Worm (Caenorhabditis elegans) whole organism, L4 larva: ENCODE measurements around the gene C06E1.9.
A peak's percentile ranks its signal among the peaks of the same experiment; 100 is the strongest.

Experiments
- D1046.2 ChIP-seq: fragments of 200-800 bp; sonication (Bioruptor generic); IDR thresholded peaks from 2 replicates; pipeline ENCODE4 v1.3.6; 2022; ENCODE audit warnings: missing genetic modification characterization, missing compliant biosample characterization
- F37D6.2 ChIP-seq: sonication (generic microtip); optimal IDR thresholded peaks from 2 replicates; lab custom pipeline; 2016; ENCODE audit warnings: mild to moderate bottlenecking, missing genetic modification characterization, missing compliant biosample characterization
- R02D3.7 ChIP-seq: fragments of 150-350 bp; sonication (generic microtip); optimal IDR thresholded peaks from 3 replicates; lab custom pipeline; 2014; ENCODE audit warnings: missing biosample characterization, missing genetic modification characterization
- aha-1 ChIP-seq: fragments of 150-350 bp; peaks from one replicate; lab custom pipeline; 2014; ENCODE audit warnings: missing biosample characterization, missing genetic modification characterization
- aly-2 ChIP-seq: sonication (generic microtip); optimal IDR thresholded peaks from 2 replicates; lab custom pipeline; 2018; ENCODE audit warnings: missing biosample characterization, missing genetic modification characterization
- ama-1 ChIP-seq: fragments of 150-350 bp; optimal IDR thresholded peaks from 2 replicates; lab custom pipeline; 2014; ENCODE audit warnings: inconsistent platforms, mixed read lengths
- ceh-28 ChIP-seq: fragments of 150-350 bp; optimal IDR thresholded peaks from 2 replicates; lab custom pipeline; 2014; ENCODE audit warnings: missing biosample characterization, missing genetic modification reagents, missing genetic modification characterization
- ceh-32 ChIP-seq: sonication (generic microtip); optimal IDR thresholded peaks from 2 replicates; lab custom pipeline; 2016; ENCODE audit warnings: mild to moderate bottlenecking, missing genetic modification characterization, missing compliant biosample characterization; ENCODE audit not compliant: poor library complexity
- ceh-82 ChIP-seq: sonication (generic microtip); optimal IDR thresholded peaks from 2 replicates; lab custom pipeline; 2017; ENCODE audit warnings: missing biosample characterization, missing genetic modification characterization
- ces-1 ChIP-seq: fragments of 150-350 bp; sonication (generic microtip); optimal IDR thresholded peaks from 4 replicates; lab custom pipeline; 2014; ENCODE audit warnings: missing biosample characterization, missing genetic modification reagents, missing genetic modification characterization
- cey-2 ChIP-seq: sonication (generic microtip); optimal IDR thresholded peaks from 3 replicates; lab custom pipeline; 2017; ENCODE audit warnings: missing genetic modification characterization, mild to moderate bottlenecking, missing compliant biosample characterization, antibody characterized with exemption, borderline replicate concordance; ENCODE audit not compliant: insufficient read depth
- daf-16 ChIP-seq, 3 experiments: sonication (generic microtip); optimal IDR thresholded peaks; 2 replicates each; lab custom pipeline; 2016 to 2017; ENCODE audit warnings: missing genetic modification characterization in 3 of 3, missing genetic modification reagents in 3 of 3, mild to moderate bottlenecking in 2 of 3, missing compliant biosample characterization in 2 of 3, missing biosample characterization in 1 of 3, moderate library complexity in 1 of 3
- daf-19 ChIP-seq: fragments of 200-800 bp; sonication (Bioruptor generic); conservative IDR thresholded peaks from 2 replicates; pipeline ENCODE4 v1.3.6; 2022; ENCODE audit warnings: missing genetic modification characterization, missing compliant biosample characterization
- daf-8 ChIP-seq: fragments of 200-800 bp; sonication (Bioruptor generic); IDR thresholded peaks from 2 replicates; pipeline ENCODE4 v1.3.6; 2022; ENCODE audit warnings: missing genetic modification characterization, missing compliant biosample characterization
- dmd-6 ChIP-seq: fragments of 200-800 bp; sonication (Bioruptor generic); IDR thresholded peaks from 2 replicates; pipeline ENCODE4 v1.3.6; 2022; ENCODE audit warnings: missing genetic modification reagents, missing genetic modification characterization, missing compliant biosample characterization
- dmd-9 ChIP-seq: fragments of 200-800 bp; sonication (Bioruptor generic); IDR thresholded peaks from 2 replicates; pipeline ENCODE4 v1.3.6; 2022; ENCODE audit warnings: missing genetic modification reagents, missing genetic modification characterization, missing compliant biosample characterization
- dve-1 ChIP-seq: sonication (generic microtip); optimal IDR thresholded peaks from 2 replicates; lab custom pipeline; 2017; ENCODE audit warnings: antibody characterized with exemption, mild to moderate bottlenecking, missing genetic modification characterization, missing compliant biosample characterization; ENCODE audit not compliant: insufficient read depth
- fkh-10 ChIP-seq: fragments of 150-350 bp; optimal IDR thresholded peaks from 2 replicates; lab custom pipeline; 2014; ENCODE audit warnings: missing biosample characterization, missing genetic modification reagents, missing genetic modification characterization
- gei-8 ChIP-seq: fragments of 200-800 bp; sonication (Bioruptor generic); optimal IDR thresholded peaks from 2 replicates; lab custom pipeline; 2018; ENCODE audit warnings: mild to moderate bottlenecking, missing genetic modification characterization, missing compliant biosample characterization
- hif-1 ChIP-seq, 2 experiments: sonication (generic microtip); optimal IDR thresholded peaks; 2 replicates each; lab custom pipeline; 2016 to 2017; ENCODE audit warnings: missing compliant biosample characterization in 2 of 2, missing genetic modification characterization in 2 of 2, missing genetic modification reagents in 2 of 2, missing genotype in 2 of 2, mild to moderate bottlenecking in 1 of 2
- hlh-11 ChIP-seq: fragments of 200-800 bp; sonication (Bioruptor generic); optimal IDR thresholded peaks from 2 replicates; lab custom pipeline; 2018; ENCODE audit warnings: mild to moderate bottlenecking, missing genetic modification characterization, missing compliant biosample characterization
- hlh-30 ChIP-seq: sonication (generic microtip); optimal IDR thresholded peaks from 2 replicates; lab custom pipeline; 2017; ENCODE audit warnings: antibody characterized with exemption, mild to moderate bottlenecking, missing genetic modification characterization, missing compliant biosample characterization; ENCODE audit not compliant: insufficient read depth
- lim-7 ChIP-seq: fragments of 200-800 bp; sonication (Bioruptor generic); IDR thresholded peaks from 2 replicates; pipeline ENCODE4 v1.3.6; 2022; ENCODE audit warnings: missing genetic modification characterization, missing compliant biosample characterization
- lin-1 ChIP-seq: fragments of 200-800 bp; sonication (Bioruptor generic); IDR thresholded peaks from 2 replicates; pipeline ENCODE4 v1.3.6; 2022; ENCODE audit warnings: missing genetic modification reagents, missing genetic modification characterization, missing compliant biosample characterization
- lin-15B ChIP-seq: fragments of 150-350 bp; sonication (generic microtip); optimal IDR thresholded peaks from 3 replicates; lab custom pipeline; 2014; ENCODE audit warnings: missing biosample characterization, missing genetic modification characterization
- lin-38 ChIP-seq: fragments of 200-800 bp; sonication (Bioruptor generic); IDR thresholded peaks from 2 replicates; pipeline ENCODE4 v1.3.6; 2022; ENCODE audit warnings: missing genetic modification reagents, missing genetic modification characterization, missing compliant biosample characterization
- lir-3 ChIP-seq: sonication (generic microtip); optimal IDR thresholded peaks from 2 replicates; lab custom pipeline; 2016; ENCODE audit warnings: mild to moderate bottlenecking, missing genetic modification characterization, missing compliant biosample characterization
- lsy-2 ChIP-seq, 2 experiments: fragments of 150-350 bp in 1 of 2; sonication (generic microtip) in 1 of 2; optimal IDR thresholded peaks; 2 replicates each; lab custom pipeline; 2014 to 2017; ENCODE audit warnings: missing biosample characterization in 2 of 2, missing genetic modification characterization in 2 of 2
- mep-1 ChIP-seq: fragments of 150-350 bp; sonication (generic microtip); optimal IDR thresholded peaks from 3 replicates; lab custom pipeline; 2014; ENCODE audit warnings: missing biosample characterization, missing genetic modification characterization
- mes-2 ChIP-seq: sonication (generic microtip); optimal IDR thresholded peaks from 2 replicates; lab custom pipeline; 2016; ENCODE audit warnings: missing genotype, mild to moderate bottlenecking, missing genetic modification characterization, missing compliant biosample characterization; ENCODE audit not compliant: poor library complexity, severe bottlenecking
- mxl-2 ChIP-seq: fragments of 200-800 bp; sonication (Bioruptor generic); conservative IDR thresholded peaks from 2 replicates; pipeline ENCODE4 v1.3.6; 2022; ENCODE audit warnings: missing genetic modification reagents, missing genetic modification characterization, missing compliant biosample characterization
- mxl-3 ChIP-seq: fragments of 200-800 bp; sonication (Bioruptor generic); optimal IDR thresholded peaks from 2 replicates; lab custom pipeline; 2018; ENCODE audit warnings: mild to moderate bottlenecking, missing genetic modification characterization, missing compliant biosample characterization
- nhr-10 ChIP-seq: fragments of 150-350 bp; optimal IDR thresholded peaks from 2 replicates; lab custom pipeline; 2014; ENCODE audit warnings: missing biosample characterization, missing genetic modification characterization
- nhr-11 ChIP-seq: fragments of 150-350 bp; optimal IDR thresholded peaks from 2 replicates; lab custom pipeline; 2014; ENCODE audit warnings: missing biosample characterization, missing genetic modification characterization
- nhr-237 ChIP-seq: sonication (generic microtip); optimal IDR thresholded peaks from 2 replicates; lab custom pipeline; 2017; ENCODE audit warnings: missing biosample characterization, missing genetic modification characterization
- nhr-28 ChIP-seq: fragments of 150-350 bp; optimal IDR thresholded peaks from 2 replicates; lab custom pipeline; 2014; ENCODE audit warnings: missing biosample characterization, missing genetic modification characterization
- nhr-42 ChIP-seq: fragments of 200-800 bp; sonication (Bioruptor generic); IDR thresholded peaks from 2 replicates; pipeline ENCODE4 v1.3.6; 2022; ENCODE audit warnings: missing genetic modification characterization, missing compliant biosample characterization
- nhr-77 ChIP-seq: fragments of 150-350 bp; optimal IDR thresholded peaks from 2 replicates; lab custom pipeline; 2014; ENCODE audit warnings: missing biosample characterization, missing genetic modification characterization
- rbr-2 ChIP-seq: sonication (generic microtip); optimal IDR thresholded peaks from 2 replicates; lab custom pipeline; 2016; ENCODE audit warnings: missing genotype, missing genetic modification characterization, missing compliant biosample characterization
- set-16 ChIP-seq: fragments of 200-800 bp; sonication (Bioruptor generic); IDR thresholded peaks from 2 replicates; pipeline ENCODE4 v1.3.6; 2022; ENCODE audit warnings: missing genetic modification reagents, missing genetic modification characterization, missing compliant biosample characterization
- skn-1 ChIP-seq: fragments of 150-350 bp; optimal IDR thresholded peaks from 2 replicates; lab custom pipeline; 2014; ENCODE audit warnings: missing biosample characterization, missing genetic modification characterization
- snpc-1.2 ChIP-seq: fragments of 200-800 bp; sonication (Bioruptor generic); IDR thresholded peaks from 2 replicates; pipeline ENCODE4 v1.3.6; 2022; ENCODE audit warnings: missing genetic modification reagents, missing genetic modification characterization, missing compliant biosample characterization
- snpc-4 ChIP-seq: fragments of 150-350 bp; optimal IDR thresholded peaks from 2 replicates; lab custom pipeline; 2014; ENCODE audit warnings: missing biosample characterization, missing genetic modification characterization
- tag-97 ChIP-seq: fragments of 200-800 bp; sonication (Bioruptor generic); IDR thresholded peaks from 2 replicates; pipeline ENCODE4 v1.3.6; 2022; ENCODE audit warnings: missing genetic modification characterization, missing compliant biosample characterization
- unc-62 ChIP-seq, 3 experiments: fragments of 150-350 bp in 1 of 3; sonication (generic microtip); optimal IDR thresholded peaks in 2 of 3; peaks in 1 of 3; 1 replicate in 1 of 3; 2 replicates in 2 of 3; lab custom pipeline; 2014 to 2017; ENCODE audit warnings: missing biosample characterization in 3 of 3, missing genetic modification characterization in 3 of 3, missing genetic modification reagents in 3 of 3, missing genotype in 1 of 3
- zag-1 ChIP-seq: fragments of 150-350 bp; optimal IDR thresholded peaks from 2 replicates; lab custom pipeline; 2014; ENCODE audit warnings: missing biosample characterization, missing genetic modification characterization
- zfp-2 ChIP-seq: sonication (generic microtip); optimal IDR thresholded peaks from 2 replicates; lab custom pipeline; 2016; ENCODE audit warnings: mild to moderate bottlenecking, missing genetic modification characterization, missing compliant biosample characterization

C06E1.9 gene

ce11 chrIII:8597770-8598169, 11.8 kb downstream of the C06E1.9 start, which contains the start of gene ztf-30:
Gene ztf-30, minus strand, starts transcription at chrIII:8597870.
- TF ChIP-seq D1046.2 (no peak), fkh-10 (no peak), nhr-10 (tag; lab: Kevin White, UChicago) (no peak), aly-2 (tag; lab: Kevin White, UChicago) (no peak), lir-3 (tag; lab: Kevin White, UChicago) (no peak), ces-1 (no peak), R02D3.7 (no peak), ama-1 (lab: Kevin White, UChicago) (no peak), dmd-9 (GFP tag; lab: Robert Waterston, UW) (no peak), ceh-82 (no peak), set-16 (GFP tag; lab: Robert Waterston, UW) (no peak), mep-1 (no peak), ceh-28 (tag; lab: Kevin White, UChicago) (no peak), nhr-11 (tag; lab: Kevin White, UChicago) (no peak), mxl-2 (GFP tag; lab: Robert Waterston, UW) (no peak), ceh-32 (no peak), tag-97 (GFP tag; lab: Robert Waterston, UW) (no peak), lin-15B (tag; lab: Kevin White, UChicago) (no peak)
- TF ChIP-seq, all 104 proteins: peak for 0

- no peak for TF ChIP-seq nhr-28 (tag; lab: Kevin White, UChicago)
- TF ChIP-seq aha-1 (tag; lab: Kevin White, UChicago) = peak; percentile 38
- TF ChIP-seq nhr-42 (GFP tag; lab: Robert Waterston, UW) = no peak
These were observed 12.9 kb downstream of the C06E1.9 start for ce11 chrIII:8596692-8597091.

- TF ChIP-seq dmd-6 (GFP tag; lab: Robert Waterston, UW) (peak; percentile 59; the same call in 1 of the 2 replicates), mes-2 (tag; lab: Kevin White, UChicago) (no peak), lin-38 (GFP tag; lab: Robert Waterston, UW) (no peak), daf-19 (GFP tag; lab: Robert Waterston, UW) (no peak), aly-2 (tag; lab: Kevin White, UChicago) (no peak), snpc-4 (tag; lab: Kevin White, UChicago) (no peak), daf-8 (GFP tag; lab: Robert Waterston, UW) (no peak), hlh-11 (peak; percentile 52), snpc-1.2 (GFP tag; lab: Robert Waterston, UW) (no peak), lim-7 (no peak), skn-1 (tag; lab: Kevin White, UChicago) (no peak), dmd-9 (GFP tag; lab: Robert Waterston, UW) (no peak), unc-62 (GFP tag; optimal IDR thresholded peaks at IDR 0.05 in 1 of 2; lab: Kevin White, UChicago) (no peak), unc-62 (tag; optimal IDR thresholded peaks at IDR 0.05; lab: Kevin White, UChicago) (no peak), nhr-42 (GFP tag; lab: Robert Waterston, UW) (no peak), dve-1 (tag; lab: Kevin White, UChicago) (no peak), lsy-2 (tag; optimal IDR thresholded peaks at IDR 0.05; lab: Kevin White, UChicago) (no peak), tag-97 (GFP tag; lab: Robert Waterston, UW) (no peak), ceh-32 (no peak), rbr-2 (tag; lab: Kevin White, UChicago) (no peak), zfp-2 (tag; lab: Kevin White, UChicago) (no peak), nhr-28 (tag; lab: Kevin White, UChicago) (peak; percentile 90), hif-1 (tag; optimal IDR thresholded peaks at IDR 0.05; lab: Kevin White, UChicago) (no peak), ceh-82 (no peak), aha-1 (tag; lab: Kevin White, UChicago) (peak; percentile 89), mxl-3 (no peak), daf-16 (GFP tag; optimal IDR thresholded peaks at IDR 0.05; lab: Kevin White, UChicago) (no peak), daf-16 (tag; optimal IDR thresholded peaks at IDR 0.05; lab: Kevin White, UChicago) (peak; percentile 35), F37D6.2 (tag; lab: Kevin White, UChicago) (no peak), gei-8 (GFP tag; lab: Kevin White, UChicago) (no peak), D1046.2 (no peak), nhr-77 (tag; lab: Kevin White, UChicago) (no peak), lin-1 (GFP tag; lab: Robert Waterston, UW) (no peak), nhr-237 (no peak), ces-1 (no peak), hlh-30 (tag; lab: Kevin White, UChicago) (no peak), zag-1 (tag; lab: Kevin White, UChicago) (no peak), cey-2 (tag; lab: Kevin White, UChicago) (no peak)
These were observed 15.5 kb downstream of the C06E1.9 start for ce11 chrIII:8594088-8594487.
